Fruit fly (Drosophila melanogaster) whole organism, wandering third instar larva: ENCODE data around the gene CG15143.
A peak's percentile ranks its signal among the peaks of the same experiment; 100 is the strongest.

Experiments
- Abd-B ChIP-seq: fragments of >200 bp; optimal IDR thresholded peaks from 2 replicates; lab custom pipeline; 2017; ENCODE audit warnings: missing biosample characterization, missing genetic modification characterization
- CG32264 ChIP-seq: fragments of 200-800 bp; sonication (Bioruptor generic); optimal IDR thresholded peaks from 2 replicates; lab custom pipeline; 2016; ENCODE audit warnings: missing biosample characterization, missing genetic modification characterization
- CG9705 ChIP-seq: fragments of 200-800 bp; sonication (Bioruptor generic); optimal IDR thresholded peaks from 2 replicates; lab custom pipeline; 2018; ENCODE audit warnings: missing biosample characterization, mild to moderate bottlenecking, missing genetic modification characterization
- CrebA ChIP-seq: fragments of 200-800 bp; sonication (Bioruptor generic); optimal IDR thresholded peaks from 2 replicates; lab custom pipeline; 2016; ENCODE audit warnings: missing biosample characterization, mild to moderate bottlenecking, missing genetic modification characterization, borderline replicate concordance
- Dfd ChIP-seq: fragments of >200 bp; optimal IDR thresholded peaks from 2 replicates; lab custom pipeline; 2017; ENCODE audit warnings: missing biosample characterization, missing genetic modification characterization
- GATAd ChIP-seq: sonication (Bioruptor generic); optimal IDR thresholded peaks from 2 replicates; lab custom pipeline; 2016; ENCODE audit warnings: missing biosample characterization, missing genetic modification characterization
- HLH106 ChIP-seq: fragments of 200-800 bp; optimal IDR thresholded peaks from 3 replicates; lab custom pipeline; 2019; ENCODE audit warnings: missing biosample characterization, mild to moderate bottlenecking, missing genetic modification characterization, moderate library complexity
- Hnf4 ChIP-seq: fragments of 200-800 bp; sonication (Bioruptor generic); optimal IDR thresholded peaks from 2 replicates; lab custom pipeline; 2016; ENCODE audit warnings: missing biosample characterization, mild to moderate bottlenecking, missing genetic modification characterization
- Hr83 ChIP-seq: fragments of 200-300 bp; sonication (Bioruptor generic); optimal IDR thresholded peaks from 2 replicates; lab custom pipeline; 2016; ENCODE audit warnings: missing biosample characterization, mild to moderate bottlenecking, missing genetic modification characterization, moderate library complexity; ENCODE audit not compliant: poor library complexity, severe bottlenecking
- Mio ChIP-seq: sonication (Bioruptor generic); optimal IDR thresholded peaks from 2 replicates; lab custom pipeline; 2016; ENCODE audit warnings: missing biosample characterization, missing genetic modification characterization
- Myc ChIP-seq: fragments of >200 bp; optimal IDR thresholded peaks from 2 replicates; lab custom pipeline; 2017
- OdsH ChIP-seq: fragments of 200-800 bp; sonication (Bioruptor generic); optimal IDR thresholded peaks from 2 replicates; lab custom pipeline; 2016; ENCODE audit warnings: missing biosample characterization, mild to moderate bottlenecking, missing genetic modification characterization
- Rel ChIP-seq, 2 experiments: fragments of 200-800 bp; sonication (Bioruptor generic) in 1 of 2; optimal IDR thresholded peaks; 2 replicates in 1 of 2; 3 replicates in 1 of 2; lab custom pipeline; 2016 to 2019; ENCODE audit warnings: mild to moderate bottlenecking in 2 of 2, missing biosample characterization in 2 of 2, missing genetic modification characterization in 2 of 2, moderate library complexity in 1 of 2
- Sp1 ChIP-seq: fragments of 200-800 bp; sonication (Bioruptor generic); optimal IDR thresholded peaks from 3 replicates; lab custom pipeline; 2019; ENCODE audit warnings: missing biosample characterization, mild to moderate bottlenecking, missing genetic modification characterization, moderate library complexity
- br ChIP-seq: fragments of 200-800 bp; sonication (Bioruptor generic); optimal IDR thresholded peaks from 2 replicates; lab custom pipeline; 2016; ENCODE audit warnings: missing biosample characterization, missing genetic modification characterization
- brk ChIP-seq: fragments of 200-800 bp; sonication (Bioruptor generic); optimal IDR thresholded peaks from 2 replicates; lab custom pipeline; 2016; ENCODE audit warnings: missing biosample characterization, mild to moderate bottlenecking, missing genetic modification characterization
- dl ChIP-seq, 2 experiments: fragments of 175-275, 200-275 bp in 1 of 2; fragments of 200-275 bp in 1 of 2; sonication (Bioruptor generic); optimal IDR thresholded peaks; lab custom pipeline; 2018; ENCODE audit warnings: mild to moderate bottlenecking in 2 of 2, missing biosample characterization in 2 of 2, missing genetic modification characterization in 2 of 2, moderate library complexity in 2 of 2; ENCODE audit not compliant: partially characterized antibody in 2 of 2, insufficient read depth in 1 of 2
- dsf ChIP-seq: sonication (Bioruptor generic); optimal IDR thresholded peaks from 2 replicates; lab custom pipeline; 2016; ENCODE audit warnings: missing biosample characterization, missing genetic modification characterization, borderline replicate concordance
- foxo ChIP-seq, 2 experiments: fragments of 200-800 bp; sonication (Bioruptor generic); optimal IDR thresholded peaks; 2 replicates in 1 of 2; 3 replicates in 1 of 2; lab custom pipeline; 2016 to 2017; ENCODE audit warnings: missing biosample characterization in 2 of 2, missing genetic modification characterization in 2 of 2
- fru ChIP-seq: fragments of 200-800 bp; sonication (Bioruptor generic); optimal IDR thresholded peaks from 3 replicates; lab custom pipeline; 2016; ENCODE audit warnings: missing biosample characterization, mild to moderate bottlenecking, missing genetic modification characterization
- jim ChIP-seq: fragments of 175-275, 200-325 bp; sonication (Bioruptor generic); optimal IDR thresholded peaks from 2 replicates; lab custom pipeline; 2016; ENCODE audit warnings: missing biosample characterization, mild to moderate bottlenecking, missing genetic modification characterization
- lola ChIP-seq: fragments of >200 bp; optimal IDR thresholded peaks from 2 replicates; lab custom pipeline; 2017; ENCODE audit warnings: missing biosample characterization, missing genetic modification characterization
- psq ChIP-seq: fragments of 200-800 bp; sonication (Bioruptor generic); optimal IDR thresholded peaks from 3 replicates; lab custom pipeline; 2017; ENCODE audit warnings: missing biosample characterization, mild to moderate bottlenecking, missing genetic modification characterization, moderate library complexity
- rgr ChIP-seq: fragments of 200-800 bp; sonication (Bioruptor generic); optimal IDR thresholded peaks from 3 replicates; lab custom pipeline; 2016; ENCODE audit warnings: missing biosample characterization, mild to moderate bottlenecking, missing genetic modification characterization
- sv ChIP-seq: fragments of 200-800 bp; sonication (Bioruptor generic); optimal IDR thresholded peaks from 3 replicates; lab custom pipeline; 2016; ENCODE audit warnings: missing biosample characterization, missing genetic modification characterization
- usp ChIP-seq: fragments of >200 bp; optimal IDR thresholded peaks from 2 replicates; lab custom pipeline; 2017; ENCODE audit warnings: missing biosample characterization, missing genetic modification characterization
- woc ChIP-seq: sonication (Bioruptor generic); optimal IDR thresholded peaks from 2 replicates; lab custom pipeline; 2016; ENCODE audit warnings: missing biosample characterization, mild to moderate bottlenecking, missing genetic modification characterization

Gene CG15143

dm6 chr2L:17561914-17562313 lies 37.6 kb upstream of the CG15143 start:
- TF ChIP-seq br (GFP tag; lab: Kevin White, UChicago), result no peak
- TF ChIP-seq foxo (GFP tag; optimal IDR thresholded peaks at IDR 0.05; lab: Kevin White, UChicago), result no peak
- no peak for TF ChIP-seq CG32264 (GFP tag; lab: Kevin White, UChicago)

dm6 chr2L:17560125-17561019 lies 36.0 kb upstream of the CG15143 start:
- TF ChIP-seq Rel (GFP tag; optimal IDR thresholded peaks at IDR 0.05; lab: Kevin White, UChicago) (no peak), Rel (tag; optimal IDR thresholded peaks at IDR 0.05; lab: Kevin White, UChicago) (no peak), CrebA (GFP tag; lab: Kevin White, UChicago) (no peak), HLH106 (tag; lab: Kevin White, UChicago) (no peak), usp (GFP tag; lab: Kevin White, UChicago) (no peak), Mio (GFP tag; lab: Kevin White, UChicago) (no peak), fru (GFP tag; lab: Kevin White, UChicago) (no peak), Sp1 (no peak), Hnf4 (GFP tag; lab: Kevin White, UChicago) (no peak), rgr (GFP tag; lab: Kevin White, UChicago) (no peak), dl (GFP tag; optimal IDR thresholded peaks at IDR 0.05; lab: Kevin White, UChicago; ENCODE audit: insufficient read depth in 1 of 2, partially characterized antibody in 2 of 2) (no peak), lola (GFP tag; lab: Kevin White, UChicago) (no peak), Hr83 (GFP tag; lab: Kevin White, UChicago) (no peak), dsf (GFP tag; lab: Kevin White, UChicago) (no peak)

- TF ChIP-seq usp (GFP tag; lab: Kevin White, UChicago), result no peak
- TF ChIP-seq Dfd, result peak; percentile 18
These were observed 34.9 kb upstream of the CG15143 start for dm6 chr2L:17559275-17559674.

dm6 chr2L:17558111-17558773 lies 33.9 kb upstream of the CG15143 start:
- TF ChIP-seq HLH106 (tag; lab: Kevin White, UChicago) (peak; percentile 13), Abd-B (GFP tag; lab: Kevin White, UChicago) (no peak), Sp1 (peak; percentile 33), psq (GFP tag; lab: Kevin White, UChicago) (no peak), jim (no peak), sv (GFP tag; lab: Kevin White, UChicago) (no peak)

DNA sequence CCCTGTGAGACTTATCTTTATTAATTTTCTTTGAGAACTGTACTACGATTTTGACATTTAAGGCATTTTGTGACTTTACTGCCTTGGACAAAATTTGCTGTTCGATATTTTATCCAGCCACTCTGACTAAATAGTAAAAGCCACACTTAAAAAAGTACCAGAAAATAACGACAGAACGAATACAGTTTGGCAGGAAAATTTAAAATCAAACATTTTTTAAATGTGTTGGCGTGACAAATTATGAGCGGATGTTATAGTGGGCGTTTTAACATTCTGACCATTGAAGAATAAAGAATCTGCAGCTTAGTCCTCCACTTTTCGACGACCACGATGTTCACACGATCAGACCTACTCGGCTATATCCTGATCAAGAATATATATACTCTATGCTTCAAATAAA lies 31.3 kb upstream of the CG15143 start, which contains the start of gene CG7094:
Gene CG7094 (minus strand): TSS at position 101 of the 400 bp plus-strand sequence.
- TF ChIP-seq GATAd (GFP tag; lab: Kevin White, UChicago), result no peak
- no peak for TF ChIP-seq CrebA (GFP tag; lab: Kevin White, UChicago)
- no peak for TF ChIP-seq woc
- TF ChIP-seq Myc (lab: Kevin White, UChicago), result no peak
- no peak for TF ChIP-seq sv (GFP tag; lab: Kevin White, UChicago)
- TF ChIP-seq usp (GFP tag; lab: Kevin White, UChicago), result no peak
- TF ChIP-seq CG9705, result no peak
- no peak for TF ChIP-seq foxo (GFP tag; optimal IDR thresholded peaks at IDR 0.05; lab: Kevin White, UChicago)
- TF ChIP-seq OdsH (GFP tag; lab: Kevin White, UChicago), result no peak
- TF ChIP-seq brk (GFP tag; lab: Kevin White, UChicago), result no peak
- TF ChIP-seq, all 38 proteins: peak for 0
